Worm (Caenorhabditis elegans): Measurements from ENCODE around the gene F38B7.10.

ce11 chrV:11525338-11525737, 20.0 kb upstream of the F38B7.10 start:
- TF ChIP-seq flt-1 (GFP tag; IDR thresholded peaks at IDR 0.05) (no peak), aly-1 (tag; optimal IDR thresholded peaks at IDR 0.05) (no peak), hmbx-1 (tag; optimal IDR thresholded peaks at IDR 0.05) (no peak), sea-1 (GFP tag; conservative IDR thresholded peaks at IDR 0.05) (no peak), tbx-11 (GFP tag; IDR thresholded peaks at IDR 0.05) (no peak), hnd-1 (tag; optimal IDR thresholded peaks at IDR 0.05) (no peak), hmg-4 (GFP tag; optimal IDR thresholded peaks at IDR 0.05) (no peak), ama-1 (optimal IDR thresholded peaks at IDR 0.05) (no peak), ets-7 (tag; optimal IDR thresholded peaks at IDR 0.05) (no peak), F13C5.2 (tag; optimal IDR thresholded peaks at IDR 0.05) (no peak), scrt-1 (GFP tag; IDR thresholded peaks at IDR 0.05) (no peak), tbx-37 (GFP tag; conservative IDR thresholded peaks at IDR 0.05) (no peak), ceh-13 (GFP tag; optimal IDR thresholded peaks at IDR 0.05) (no peak)

All from whole organism, early embryonic.